Fruit fly (Drosophila melanogaster): Measurements from ENCODE around the gene S.

Gene S

DNA sequence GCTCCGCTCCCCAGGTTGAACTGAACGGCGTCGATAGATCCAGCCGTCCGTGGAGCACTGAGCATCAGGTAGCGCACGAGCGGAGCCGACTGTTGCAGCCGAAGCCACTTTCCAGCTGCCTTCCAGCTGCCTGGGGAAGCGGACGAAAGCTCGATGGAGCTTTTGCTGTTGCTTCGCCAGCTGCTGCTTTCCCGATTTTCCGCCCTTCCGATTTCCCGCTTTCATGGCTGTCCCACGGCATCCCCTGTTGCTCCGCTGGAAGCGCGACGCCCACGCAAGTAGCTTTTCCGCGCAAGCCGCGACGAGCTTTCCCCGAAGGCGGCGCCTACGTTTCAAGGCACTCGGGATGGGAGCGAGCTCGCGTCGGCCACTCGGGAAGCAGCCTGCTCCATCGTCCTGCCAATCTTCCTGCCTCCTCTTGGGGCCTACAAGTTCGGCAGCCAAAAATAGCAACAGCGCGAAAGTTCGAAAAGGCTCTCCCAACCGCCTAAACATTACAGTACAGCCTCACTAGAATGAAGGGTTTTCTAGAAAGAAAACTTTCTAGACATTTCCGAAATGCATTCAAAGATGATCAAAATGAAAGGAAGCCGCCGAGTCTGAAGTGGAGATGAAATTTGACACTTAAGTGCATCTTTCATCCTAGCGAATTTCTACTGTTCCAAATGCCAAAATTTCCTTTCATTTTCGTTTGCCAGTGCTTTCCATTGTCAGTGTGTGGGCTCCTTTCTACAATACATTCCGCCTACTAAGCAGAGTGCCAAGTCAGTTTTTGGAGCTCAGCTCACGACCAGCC is 34.2 kb downstream of the S start (continued):
- TF ChIP-seq slp2 (GFP tag; optimal IDR thresholded peaks at IDR 0.05) (no peak), CG5245 (GFP tag; optimal IDR thresholded peaks at IDR 0.05) (no peak), esg (GFP tag; conservative IDR thresholded peaks at IDR 0.05) (no peak), HLH54F (GFP tag; optimal IDR thresholded peaks at IDR 0.05) (no peak), p53 (GFP tag; optimal IDR thresholded peaks at IDR 0.05) (no peak), CG31365 (tag; optimal IDR thresholded peaks at IDR 0.05) (no peak), gfzf (GFP tag; optimal IDR thresholded peaks at IDR 0.05) (no peak), CG31441 (GFP tag; IDR thresholded peaks at IDR 0.05) (no peak), pho (GFP tag; optimal IDR thresholded peaks at IDR 0.05) (peak; percentile 17), vfl (GFP tag; optimal IDR thresholded peaks at IDR 0.05) (no peak), unpg (GFP tag; optimal IDR thresholded peaks at IDR 0.05) (no peak), tx (GFP tag; optimal IDR thresholded peaks at IDR 0.05) (no peak), crp (GFP tag; optimal IDR thresholded peaks at IDR 0.05) (no peak), pzg (GFP tag; optimal IDR thresholded peaks at IDR 0.05) (no peak), Sry-β (GFP tag; optimal IDR thresholded peaks at IDR 0.05) (no peak), en (GFP tag; optimal IDR thresholded peaks at IDR 0.05) (no peak), inv (GFP tag; IDR thresholded peaks at IDR 0.05; ENCODE audit: partially characterized antibody) (no peak), dmrt11E (tag; optimal IDR thresholded peaks at IDR 0.05) (no peak), Mes4 (GFP tag; optimal IDR thresholded peaks at IDR 0.05) (no peak), usp (GFP tag; optimal IDR thresholded peaks at IDR 0.05) (no peak), CG6689 (GFP tag; IDR thresholded peaks at IDR 0.05) (no peak), tup (GFP tag; optimal IDR thresholded peaks at IDR 0.05) (no peak), CG3995 (GFP tag; optimal IDR thresholded peaks at IDR 0.05) (no peak), CG10654 (GFP tag; optimal IDR thresholded peaks at IDR 0.05) (no peak), Hr3 (GFP tag; optimal IDR thresholded peaks at IDR 0.05) (no peak), CTCF (GFP tag; optimal IDR thresholded peaks at IDR 0.05) (no peak), Ets97D (GFP tag; optimal IDR thresholded peaks at IDR 0.05) (no peak), CG8924 (tag; optimal IDR thresholded peaks at IDR 0.05) (peak; percentile 14), CG33213 (GFP tag; optimal IDR thresholded peaks at IDR 0.05) (no peak), dm (GFP tag; optimal IDR thresholded peaks at IDR 0.05) (no peak), Hr51 (GFP tag; optimal IDR thresholded peaks at IDR 0.05) (no peak), CG9609 (GFP tag; optimal IDR thresholded peaks at IDR 0.05) (no peak), CG7987 (GFP tag; optimal IDR thresholded peaks at IDR 0.05) (no peak), sug (tag; optimal IDR thresholded peaks at IDR 0.05) (peak; percentile 12), az2 (GFP tag; optimal IDR thresholded peaks at IDR 0.05) (no peak), CG10565 (GFP tag; optimal IDR thresholded peaks at IDR 0.05) (no peak), pum (GFP tag; optimal IDR thresholded peaks at IDR 0.05) (no peak), eyg (GFP tag; optimal IDR thresholded peaks at IDR 0.05) (no peak), jing (GFP tag; optimal IDR thresholded peaks at IDR 0.05) (no peak), HmgZ (tag; optimal IDR thresholded peaks at IDR 0.05) (peak; percentile 10), Side (GFP tag; optimal IDR thresholded peaks at IDR 0.05) (peak; percentile 10), pros (GFP tag; optimal IDR thresholded peaks at IDR 0.05) (no peak), lmd (GFP tag; IDR thresholded peaks at IDR 0.05) (peak; percentile 58; the same call in 1 of the 2 replicates), CG32772 (GFP tag; IDR thresholded peaks at IDR 0.05) (peak; percentile 10; the same call in 1 of the 2 replicates), CG30020 (tag; optimal IDR thresholded peaks at IDR 0.05) (no peak), Dfd (GFP tag; optimal IDR thresholded peaks at IDR 0.05) (no peak), sr (GFP tag; IDR thresholded peaks at IDR 0.05) (peak; percentile 56; the same call in 2 of the 3 replicates), Mad (GFP tag; optimal IDR thresholded peaks at IDR 0.05) (no peak), CG9876 (GFP tag; optimal IDR thresholded peaks at IDR 0.05) (no peak), CG11398 (GFP tag; optimal IDR thresholded peaks at IDR 0.05) (no peak), CG6791 (GFP tag; IDR thresholded peaks at IDR 0.05; ENCODE audit: partially characterized antibody) (no peak)
